Fruit fly (Drosophila melanogaster) whole organism, prepupa: Measurements from ENCODE around the gene Smg6.

ENCODE experiments used
- CG3919 ChIP-seq: fragments of 200-800 bp; sonication (Bioruptor generic); optimal IDR thresholded peaks from 3 replicates; lab custom pipeline; 2016; ENCODE audit warnings: missing biosample characterization, missing genetic modification characterization
- CG6792 ChIP-seq: fragments of 200-800 bp; sonication (Bioruptor generic); optimal IDR thresholded peaks from 3 replicates; lab custom pipeline; 2016; ENCODE audit warnings: missing biosample characterization, missing genetic modification characterization
- lz ChIP-seq: fragments of 200-800 bp; sonication (Bioruptor generic); optimal IDR thresholded peaks from 3 replicates; lab custom pipeline; 2016; ENCODE audit warnings: missing biosample characterization, missing genetic modification characterization

dm6 chr3R:25033142-25033586 lies at the start of gene Smg6:
- TF ChIP-seq lz (GFP tag; lab: Kevin White, UChicago) (no peak), CG3919 (GFP tag; lab: Kevin White, UChicago) (no peak), CG6792 (GFP tag; lab: Kevin White, UChicago) (no peak)
